Worm (Caenorhabditis elegans) whole organism, late embryonic: ENCODE data around the gene sre-10.

ENCODE experiments used
- C38D4.7 ChIP-seq: fragments of 200-800 bp; sonication (Bioruptor generic); optimal IDR thresholded peaks from 2 replicates; lab custom pipeline; 2018; ENCODE audit warnings: mild to moderate bottlenecking, missing genetic modification characterization, moderate library complexity, missing compliant biosample characterization
- K02D7.2 ChIP-seq: sonication (generic microtip); optimal IDR thresholded peaks from 2 replicates; lab custom pipeline; 2017; ENCODE audit warnings: mild to moderate bottlenecking, missing genetic modification characterization, missing compliant biosample characterization
- K09A11.1 ChIP-seq: sonication (generic microtip); optimal IDR thresholded peaks from 2 replicates; lab custom pipeline; 2017; ENCODE audit warnings: antibody characterized with exemption, mild to moderate bottlenecking, missing genetic modification characterization, missing compliant biosample characterization; ENCODE audit not compliant: insufficient read depth
- Y22D7AL.16 ChIP-seq: sonication (generic microtip); optimal IDR thresholded peaks from 2 replicates; lab custom pipeline; 2016; ENCODE audit warnings: missing genetic modification characterization, missing compliant biosample characterization
- ahr-1 ChIP-seq: sonication (generic microtip); optimal IDR thresholded peaks from 2 replicates; lab custom pipeline; 2016; ENCODE audit warnings: missing genetic modification characterization, missing compliant biosample characterization
- ceh-14 ChIP-seq: sonication (generic microtip); optimal IDR thresholded peaks from 2 replicates; lab custom pipeline; 2016; ENCODE audit warnings: missing genotype, missing genetic modification characterization, missing compliant biosample characterization
- ceh-18 ChIP-seq: sonication (generic microtip); optimal IDR thresholded peaks from 2 replicates; lab custom pipeline; 2016; ENCODE audit warnings: missing genetic modification characterization, missing compliant biosample characterization
- ceh-2 ChIP-seq: sonication (generic microtip); optimal IDR thresholded peaks from 2 replicates; lab custom pipeline; 2016; ENCODE audit warnings: missing genotype, missing genetic modification characterization, missing compliant biosample characterization
- ceh-24 ChIP-seq: sonication (generic microtip); optimal IDR thresholded peaks from 2 replicates; lab custom pipeline; 2016; ENCODE audit warnings: mild to moderate bottlenecking, missing genetic modification characterization, missing compliant biosample characterization
- ceh-30 ChIP-seq: fragments of 150-350 bp; optimal IDR thresholded peaks from 2 replicates; lab custom pipeline; 2014; ENCODE audit warnings: missing biosample characterization, missing genetic modification characterization
- ceh-31 ChIP-seq: sonication (generic microtip); optimal IDR thresholded peaks from 2 replicates; lab custom pipeline; 2016; ENCODE audit warnings: missing genetic modification characterization, missing compliant biosample characterization
- ceh-45 ChIP-seq: fragments of 200-800 bp; sonication (Bioruptor generic); IDR thresholded peaks from 2 replicates; pipeline ENCODE4 v1.3.6; 2022; ENCODE audit warnings: missing genetic modification reagents, missing genetic modification characterization, missing compliant biosample characterization
- ceh-48 ChIP-seq: sonication (generic microtip); optimal IDR thresholded peaks from 2 replicates; lab custom pipeline; 2016; ENCODE audit warnings: missing genetic modification characterization, inconsistent platforms, missing compliant biosample characterization
- ceh-6 ChIP-seq: fragments of 200-800 bp; sonication (Bioruptor generic); optimal IDR thresholded peaks from 2 replicates; lab custom pipeline; 2018; ENCODE audit warnings: mild to moderate bottlenecking, missing genetic modification characterization, missing compliant biosample characterization
- ceh-9 ChIP-seq: sonication (generic microtip); optimal IDR thresholded peaks from 2 replicates; lab custom pipeline; 2016; ENCODE audit warnings: mild to moderate bottlenecking, missing genetic modification characterization, inconsistent platforms, missing compliant biosample characterization
- dmd-4 ChIP-seq: sonication (generic microtip); optimal IDR thresholded peaks from 2 replicates; lab custom pipeline; 2016; ENCODE audit warnings: borderline replicate concordance, missing genetic modification characterization, missing compliant biosample characterization
- elt-2 ChIP-seq: sonication (generic microtip); optimal IDR thresholded peaks from 2 replicates; lab custom pipeline; 2016; ENCODE audit warnings: missing genetic modification reagents, missing genetic modification characterization, missing compliant biosample characterization
- elt-4 ChIP-seq: sonication (generic microtip); optimal IDR thresholded peaks from 2 replicates; lab custom pipeline; 2016; ENCODE audit warnings: missing genetic modification characterization, missing compliant biosample characterization
- ets-4 ChIP-seq: sonication (generic microtip); optimal IDR thresholded peaks from 2 replicates; lab custom pipeline; 2016; ENCODE audit warnings: missing genetic modification characterization, missing compliant biosample characterization
- fkh-6 ChIP-seq: sonication (generic microtip); optimal IDR thresholded peaks from 2 replicates; lab custom pipeline; 2016; ENCODE audit warnings: missing genetic modification characterization, missing compliant biosample characterization
- hlh-15 ChIP-seq: sonication (generic microtip); optimal IDR thresholded peaks from 2 replicates; lab custom pipeline; 2016; ENCODE audit warnings: missing genetic modification characterization, missing compliant biosample characterization
- hlh-30 ChIP-seq: sonication (generic microtip); optimal IDR thresholded peaks from 2 replicates; lab custom pipeline; 2017; ENCODE audit warnings: antibody characterized with exemption, missing genetic modification characterization, missing compliant biosample characterization; ENCODE audit not compliant: insufficient read depth
- hlh-6 ChIP-seq: sonication (generic microtip); optimal IDR thresholded peaks from 2 replicates; lab custom pipeline; 2016; ENCODE audit warnings: missing genotype, missing genetic modification characterization, missing compliant biosample characterization
- madf-2 ChIP-seq: sonication (generic microtip); optimal IDR thresholded peaks from 2 replicates; lab custom pipeline; 2017; ENCODE audit warnings: missing genetic modification characterization, missing compliant biosample characterization
- nfya-1 ChIP-seq: sonication (generic microtip); optimal IDR thresholded peaks from 2 replicates; lab custom pipeline; 2017; ENCODE audit warnings: missing genetic modification characterization, mild to moderate bottlenecking, missing compliant biosample characterization, antibody characterized with exemption, moderate library complexity
- nhr-232 ChIP-seq: sonication (generic microtip); optimal IDR thresholded peaks from 2 replicates; lab custom pipeline; 2016; ENCODE audit warnings: missing genetic modification characterization, missing compliant biosample characterization
- npax-4 ChIP-seq: sonication (generic microtip); optimal IDR thresholded peaks from 2 replicates; lab custom pipeline; 2016; ENCODE audit warnings: missing genetic modification characterization, missing compliant biosample characterization
- pag-3 ChIP-seq: sonication (generic microtip); optimal IDR thresholded peaks from 2 replicates; lab custom pipeline; 2016; ENCODE audit warnings: missing compliant biosample characterization, missing genetic modification characterization, borderline replicate concordance
- pat-9 ChIP-seq: fragments of 200-800 bp; sonication (Bioruptor generic); optimal IDR thresholded peaks from 2 replicates; lab custom pipeline; 2018; ENCODE audit warnings: mild to moderate bottlenecking, missing genetic modification characterization, moderate library complexity, missing compliant biosample characterization
- pha-2 ChIP-seq: sonication (generic microtip); optimal IDR thresholded peaks from 2 replicates; lab custom pipeline; 2017; ENCODE audit warnings: mild to moderate bottlenecking, missing genetic modification characterization, missing compliant biosample characterization
- pha-4 ChIP-seq: fragments of 150-350 bp; optimal IDR thresholded peaks from 2 replicates; lab custom pipeline; 2018; ENCODE audit warnings: missing biosample characterization, missing genetic modification reagents, missing genetic modification characterization
- pqm-1 ChIP-seq: sonication (generic microtip); optimal IDR thresholded peaks from 2 replicates; lab custom pipeline; 2016; ENCODE audit warnings: missing genetic modification characterization, missing compliant biosample characterization
- sdc-2 ChIP-seq: sonication (generic microtip); optimal IDR thresholded peaks from 2 replicates; lab custom pipeline; 2016; ENCODE audit warnings: missing genotype, missing genetic modification characterization, missing compliant biosample characterization
- sox-4 ChIP-seq: sonication (generic microtip); optimal IDR thresholded peaks from 2 replicates; lab custom pipeline; 2017; ENCODE audit warnings: mild to moderate bottlenecking, missing genetic modification characterization, inconsistent platforms, missing compliant biosample characterization
- syd-9 ChIP-seq: sonication (generic microtip); optimal IDR thresholded peaks from 2 replicates; lab custom pipeline; 2016; ENCODE audit warnings: mild to moderate bottlenecking, missing genetic modification characterization, moderate library complexity, missing compliant biosample characterization
- ttx-3 ChIP-seq: sonication (generic microtip); optimal IDR thresholded peaks from 2 replicates; lab custom pipeline; 2016; ENCODE audit warnings: missing genetic modification reagents, missing genetic modification characterization, missing compliant biosample characterization
- unc-3 ChIP-seq, 2 experiments: fragments of 200-800 bp in 1 of 2; sonication (Bioruptor generic) in 1 of 2; sonication (generic microtip) in 1 of 2; conservative IDR thresholded peaks in 1 of 2; optimal IDR thresholded peaks in 1 of 2; 2 replicates each; pipeline versions ENCODE4 v1.3.6 to Lab custom; 2016 to 2022; ENCODE audit warnings: missing compliant biosample characterization in 2 of 2, missing genetic modification characterization in 2 of 2, missing genetic modification reagents in 1 of 2
- unc-55 ChIP-seq: sonication (generic microtip); optimal IDR thresholded peaks from 2 replicates; lab custom pipeline; 2017; ENCODE audit warnings: missing biosample characterization, missing genetic modification reagents, missing genetic modification characterization
- ztf-16 ChIP-seq: sonication (generic microtip); optimal IDR thresholded peaks from 2 replicates; lab custom pipeline; 2017; ENCODE audit warnings: missing genetic modification characterization, missing compliant biosample characterization

sre-10 gene

ce11 chrV:7141864-7142263, 9.5 kb downstream of the sre-10 start, which contains the start of gene ugt-40:
Gene ugt-40 (minus strand): TSS chrV:7141964.
- TF ChIP-seq madf-2 (tag; lab: Kevin White, UChicago) (no peak), ets-4 (tag; lab: Kevin White, UChicago) (no peak), ceh-18 (no peak), unc-3 (GFP tag; conservative IDR thresholded peaks at IDR 0.05; lab: Robert Waterston, UW) (no peak), unc-3 (tag; optimal IDR thresholded peaks at IDR 0.05; lab: Kevin White, UChicago) (no peak), syd-9 (tag; lab: Kevin White, UChicago) (no peak), pha-4 (tag; lab: Kevin White, UChicago) (no peak), K02D7.2 (no peak), ceh-45 (GFP tag; lab: Robert Waterston, UW) (no peak), sdc-2 (tag; lab: Kevin White, UChicago) (no peak), C38D4.7 (GFP tag; lab: Kevin White, UChicago) (no peak), ceh-48 (tag; lab: Kevin White, UChicago) (no peak), dmd-4 (tag; lab: Kevin White, UChicago) (no peak), ceh-2 (tag; lab: Kevin White, UChicago) (no peak), ceh-14 (tag; lab: Kevin White, UChicago) (no peak), ceh-31 (tag; lab: Kevin White, UChicago) (no peak), ceh-24 (tag; lab: Kevin White, UChicago) (no peak)

- TF ChIP-seq ceh-6 (GFP tag; lab: Kevin White, UChicago) (no peak), elt-2 (peak; percentile 0)
These were observed 10.3 kb downstream of the sre-10 start for ce11 chrV:7142661-7143060.

ce11 chrV:7145250-7145850, 13.0 kb downstream of the sre-10 start, which contains the start of gene ugt-37:
Gene ugt-37 (minus strand): TSS chrV:7145318.
- TF ChIP-seq K09A11.1 (tag; lab: Kevin White, UChicago) = no peak
- no peak for TF ChIP-seq pat-9 (tag; lab: Kevin White, UChicago)
- no peak for TF ChIP-seq pqm-1 (tag; lab: Kevin White, UChicago)
- TF ChIP-seq ceh-30 (tag; lab: Kevin White, UChicago) = no peak
- TF ChIP-seq elt-4 = no peak
- TF ChIP-seq ceh-18 = no peak
- TF ChIP-seq Y22D7AL.16 (tag; lab: Kevin White, UChicago) = no peak
- TF ChIP-seq dmd-4 (tag; lab: Kevin White, UChicago) = no peak
- TF ChIP-seq, all 69 proteins: peak for 0

- no peak for TF ChIP-seq nhr-232 (tag; lab: Kevin White, UChicago)
- no peak for TF ChIP-seq ztf-16 (tag; lab: Kevin White, UChicago)
- no peak for TF ChIP-seq ttx-3 (tag; lab: Kevin White, UChicago)
- no peak for TF ChIP-seq unc-3 (GFP tag; conservative IDR thresholded peaks at IDR 0.05; lab: Robert Waterston, UW)
- TF ChIP-seq unc-3 (tag; optimal IDR thresholded peaks at IDR 0.05; lab: Kevin White, UChicago) = no peak
These were observed 15.0 kb downstream of the sre-10 start, which contains the start of gene ugt-38 for ce11 chrV:7147370-7147769. Gene ugt-38 (minus strand): TSS chrV:7147470.

- TF ChIP-seq elt-2 (peak; percentile 90), ceh-45 (GFP tag; lab: Robert Waterston, UW) (no peak)
These were observed 18.2 kb downstream of the sre-10 start, which contains the start of gene F10D2.8 for ce11 chrV:7150570-7150969. Gene F10D2.8 (minus strand): TSS chrV:7150714.

DNA sequence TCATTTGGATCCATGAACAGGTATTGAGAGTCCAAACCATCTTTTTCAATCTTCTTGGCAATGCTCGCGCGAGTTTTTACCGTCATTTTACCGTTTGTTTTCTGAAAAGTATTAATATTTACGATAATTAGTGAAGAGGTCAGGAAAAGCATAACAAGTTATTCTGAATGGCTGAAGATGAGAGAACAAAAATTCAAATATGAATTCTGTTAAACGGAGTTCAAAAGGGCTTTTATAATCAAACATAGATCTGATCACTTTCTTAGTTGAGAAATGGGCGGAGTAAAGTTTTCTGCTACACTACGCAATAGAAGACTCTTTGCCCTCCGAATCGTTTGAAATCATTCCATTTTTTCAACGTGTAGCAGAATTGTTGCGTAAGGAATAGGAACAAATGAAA, 20.7 kb downstream of the sre-10 start, which contains the start of gene fat-7:
Gene fat-7, minus strand, starts transcription at position 101 of the 400 bp plus-strand sequence.
- TF ChIP-seq ceh-14 (tag; lab: Kevin White, UChicago) (no peak), hlh-15 (tag; lab: Kevin White, UChicago) (no peak), sox-4 (no peak), npax-4 (tag; lab: Kevin White, UChicago) (no peak), hlh-6 (tag; lab: Kevin White, UChicago) (no peak), madf-2 (tag; lab: Kevin White, UChicago) (no peak), ceh-31 (tag; lab: Kevin White, UChicago) (no peak), nfya-1 (no peak), unc-55 (GFP tag; lab: Kevin White, UChicago) (no peak), hlh-30 (tag; lab: Kevin White, UChicago) (no peak), ceh-9 (tag; lab: Kevin White, UChicago) (no peak), fkh-6 (tag; lab: Kevin White, UChicago) (no peak), ahr-1 (no peak), pag-3 (tag; lab: Kevin White, UChicago) (no peak), syd-9 (tag; lab: Kevin White, UChicago) (no peak), pha-2 (tag; lab: Kevin White, UChicago) (no peak)
